Worm (Caenorhabditis elegans): ENCODE data around the gene metl-9.
A peak's percentile ranks its signal among the peaks of the same experiment; 100 is the strongest.

The metl-9 gene

DNA sequence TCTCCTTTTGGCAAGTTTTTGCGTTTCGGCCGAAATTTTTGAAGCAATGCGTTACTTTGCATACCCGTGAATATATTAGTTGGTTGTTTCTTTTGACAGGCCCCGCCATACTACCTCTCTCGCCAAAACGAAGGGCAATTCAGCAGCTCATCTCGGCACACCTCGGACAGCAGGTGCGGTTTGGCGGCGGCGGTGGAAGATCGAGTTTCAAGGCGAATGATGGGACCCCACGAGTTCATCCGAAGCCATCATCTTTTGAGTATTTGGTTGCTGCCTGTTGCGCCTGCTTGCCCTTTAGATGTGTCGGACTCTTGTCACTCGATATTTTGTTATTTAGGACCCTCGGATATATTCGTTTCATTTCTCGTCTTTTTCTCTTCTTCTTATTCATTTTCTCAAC is 29.4 kb upstream of the metl-9 start:
- TF ChIP-seq ceh-39 (tag; optimal IDR thresholded peaks at IDR 0.05): no peak
- peak; percentile 4 for TF ChIP-seq hlh-1 (tag; optimal IDR thresholded peaks at IDR 0.05)

DNA sequence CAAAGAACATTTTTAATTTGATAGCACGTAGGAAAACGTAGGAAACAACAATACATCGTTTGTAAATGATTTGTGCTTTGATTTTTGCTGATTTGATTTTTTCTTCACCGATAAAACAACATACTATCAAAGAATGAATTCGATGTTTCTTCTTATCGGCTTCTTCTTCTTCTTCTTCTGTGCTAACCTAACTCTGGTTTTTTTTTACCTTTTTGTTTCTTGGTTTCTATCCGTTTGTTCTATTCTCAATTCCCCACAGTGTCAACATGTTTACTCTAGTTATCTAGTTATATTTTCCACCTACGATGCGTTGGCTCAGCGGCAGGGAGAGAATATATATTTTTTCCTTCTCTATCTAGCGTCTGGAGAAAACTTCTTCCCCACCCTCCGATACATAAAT is 28.9 kb upstream of the metl-9 start:
- TF ChIP-seq nhr-76 (tag; optimal IDR thresholded peaks at IDR 0.05): no peak
- TF ChIP-seq cnd-1 (tag; optimal IDR thresholded peaks at IDR 0.05): no peak
- peak; percentile 22 for TF ChIP-seq ceh-83 (GFP tag; optimal IDR thresholded peaks at IDR 0.05)

DNA sequence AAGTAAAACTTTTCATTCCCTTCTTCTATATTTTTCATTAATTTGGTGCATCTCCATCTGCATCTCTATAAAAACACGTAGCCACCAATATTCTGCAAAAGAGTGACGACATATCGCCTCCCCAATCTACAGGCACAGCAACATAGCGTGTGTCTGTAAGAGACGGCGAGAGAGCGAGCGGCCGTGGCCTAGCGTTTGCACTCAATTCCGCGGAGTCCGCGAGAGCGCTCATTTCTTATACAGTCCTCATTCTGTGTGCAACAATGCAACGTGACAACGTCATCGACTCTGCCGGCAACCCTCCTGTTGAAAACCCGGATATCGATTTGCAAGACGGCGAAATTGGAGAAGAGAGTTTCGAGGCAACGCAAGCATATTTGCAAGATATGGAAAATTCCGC is 26.6 kb upstream of the metl-9 start, which contains the start of gene H28G03.2:
Gene H28G03.2 (plus strand): TSS at position 200 of the 400 bp plus-strand sequence.
- TF ChIP-seq ham-2 (GFP tag; optimal IDR thresholded peaks at IDR 0.05) (peak; percentile 42), sem-2 (GFP tag; optimal IDR thresholded peaks at IDR 0.05) (no peak), zip-8 (tag; optimal IDR thresholded peaks at IDR 0.05) (no peak)

DNA sequence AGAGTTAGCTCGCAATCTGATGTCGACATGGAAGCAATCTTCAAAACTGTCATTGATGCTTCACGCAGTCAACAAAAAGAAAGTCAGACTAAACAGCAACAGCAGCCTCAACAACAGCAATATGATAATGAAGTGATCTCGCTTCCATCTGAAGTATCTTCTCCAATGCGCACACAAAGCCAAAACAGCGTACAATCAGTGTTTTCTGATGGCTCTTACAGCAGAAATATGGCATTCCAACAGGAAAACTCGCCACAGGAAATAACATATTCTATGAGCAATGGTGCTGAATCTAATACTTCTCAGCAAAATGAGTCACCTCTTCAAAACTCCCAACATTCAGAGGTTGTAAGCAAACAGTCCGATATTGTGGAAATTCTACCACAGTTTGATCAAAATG is 24.0 kb upstream of the metl-9 start:
- TF ChIP-seq bed-3 (GFP tag; optimal IDR thresholded peaks at IDR 0.05) (no peak), zip-8 (tag; optimal IDR thresholded peaks at IDR 0.05) (no peak), elt-3 (tag; optimal IDR thresholded peaks at IDR 0.05) (no peak), drap-1 (GFP tag; optimal IDR thresholded peaks at IDR 0.05) (no peak), elt-1 (tag; optimal IDR thresholded peaks at IDR 0.05; ENCODE audit: borderline replicate concordance, insufficient read depth) (no peak), nhr-237 (tag; optimal IDR thresholded peaks at IDR 0.05) (no peak)

DNA sequence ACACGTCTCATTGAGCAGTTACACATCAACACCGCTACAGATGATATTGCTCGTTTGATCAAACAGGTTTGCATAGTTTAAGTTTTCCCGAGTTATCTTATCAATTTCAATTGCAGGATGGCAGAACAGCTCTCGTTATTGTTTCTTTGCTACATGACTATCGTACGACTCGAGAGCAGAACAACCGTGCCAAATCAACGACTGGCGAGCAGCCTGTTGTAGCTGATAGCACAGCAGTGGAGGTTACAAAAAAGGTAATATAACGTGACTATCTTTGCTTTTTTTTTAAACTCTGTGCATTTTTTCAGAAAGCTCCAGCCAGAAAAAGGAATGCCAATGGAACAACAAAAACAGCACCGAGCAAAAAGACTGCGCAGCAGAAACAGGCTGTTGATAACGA is 23.4 kb upstream of the metl-9 start:
- TF ChIP-seq lsy-2 (tag; optimal IDR thresholded peaks at IDR 0.05) (no peak), M03D4.4 (tag; optimal IDR thresholded peaks at IDR 0.05) (no peak)

DNA sequence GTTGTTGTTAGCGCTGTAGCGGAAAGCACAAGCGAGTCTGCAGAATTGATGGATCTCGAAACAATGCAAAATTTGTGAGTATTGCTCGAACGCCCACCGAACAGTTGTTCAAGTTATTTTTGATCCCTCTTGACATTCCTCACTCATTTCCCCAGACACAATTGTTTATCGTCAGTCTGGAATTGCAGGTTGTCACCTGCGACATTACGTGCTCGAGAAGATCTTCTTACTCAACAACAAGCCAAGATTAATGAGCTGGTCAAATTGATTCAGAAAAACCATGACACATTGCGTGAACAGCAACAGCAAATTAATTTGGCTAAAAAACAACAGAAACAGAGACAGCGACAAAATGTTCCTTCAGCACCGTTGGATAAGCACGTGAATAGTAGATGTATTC is 22.9 kb upstream of the metl-9 start:
- TF ChIP-seq lin-13 (tag; optimal IDR thresholded peaks at IDR 0.05): no peak
- TF ChIP-seq ztf-11 (tag; optimal IDR thresholded peaks at IDR 0.05): no peak
- no peak for TF ChIP-seq nhr-237 (tag; optimal IDR thresholded peaks at IDR 0.05)
- TF ChIP-seq blmp-1 (tag; optimal IDR thresholded peaks at IDR 0.05): no peak
- no peak for TF ChIP-seq hlh-1 (tag; optimal IDR thresholded peaks at IDR 0.05)
- TF ChIP-seq unc-39 (tag; optimal IDR thresholded peaks at IDR 0.05): no peak
- TF ChIP-seq nhr-2 (tag; optimal IDR thresholded peaks at IDR 0.05): no peak
- TF ChIP-seq ceh-39 (tag; optimal IDR thresholded peaks at IDR 0.05): no peak
- no peak for TF ChIP-seq elt-1 (tag; optimal IDR thresholded peaks at IDR 0.05; ENCODE audit: borderline replicate concordance, insufficient read depth)
- TF ChIP-seq unc-120 (tag; optimal IDR thresholded peaks at IDR 0.05; ENCODE audit: poor library complexity, severe bottlenecking): no peak
- no peak for TF ChIP-seq mep-1 (tag; optimal IDR thresholded peaks at IDR 0.05)
- no peak for TF ChIP-seq bed-3 (GFP tag; optimal IDR thresholded peaks at IDR 0.05)
- no peak for TF ChIP-seq lsy-2 (tag; optimal IDR thresholded peaks at IDR 0.05)
- TF ChIP-seq mls-2 (tag; optimal IDR thresholded peaks at IDR 0.05): no peak
- no peak for TF ChIP-seq zip-8 (tag; optimal IDR thresholded peaks at IDR 0.05)
- TF ChIP-seq nhr-12 (tag; optimal IDR thresholded peaks at IDR 0.05): no peak
- no peak for TF ChIP-seq unc-62 (GFP tag; optimal IDR thresholded peaks at IDR 0.05)
- TF ChIP-seq sem-2 (GFP tag; optimal IDR thresholded peaks at IDR 0.05): no peak

DNA sequence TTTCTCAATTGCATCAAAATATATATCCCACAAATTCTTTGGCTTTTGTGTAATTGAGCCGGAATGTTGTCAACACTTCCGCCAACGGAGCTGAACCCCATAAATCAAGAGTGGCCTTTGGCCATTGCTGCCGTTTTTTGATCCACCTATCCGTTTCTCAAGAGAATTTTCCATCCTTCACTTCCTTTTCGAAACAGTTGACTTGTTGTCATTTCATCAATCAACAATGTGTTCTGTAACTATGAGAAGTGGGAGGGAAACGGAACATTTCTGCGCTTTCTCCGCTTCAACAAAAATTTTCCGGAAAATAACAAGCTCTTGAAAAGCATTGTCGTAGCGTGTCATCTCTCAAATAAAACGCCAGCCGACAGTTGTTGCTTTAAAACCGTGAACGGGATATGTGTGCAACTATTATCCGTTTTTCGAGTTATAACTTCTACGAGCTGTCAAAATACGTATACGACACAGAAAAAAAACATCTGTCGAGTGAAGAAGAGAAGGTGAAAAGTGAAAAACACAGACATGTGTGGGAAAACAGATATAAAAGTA is 20.9 kb upstream of the metl-9 start:
- TF ChIP-seq zip-8 (tag; optimal IDR thresholded peaks at IDR 0.05) (no peak), unc-62 (GFP tag; optimal IDR thresholded peaks at IDR 0.05) (peak; percentile 35), hlh-1 (tag; optimal IDR thresholded peaks at IDR 0.05) (peak; percentile 59), cnd-1 (tag; optimal IDR thresholded peaks at IDR 0.05) (no peak)

DNA sequence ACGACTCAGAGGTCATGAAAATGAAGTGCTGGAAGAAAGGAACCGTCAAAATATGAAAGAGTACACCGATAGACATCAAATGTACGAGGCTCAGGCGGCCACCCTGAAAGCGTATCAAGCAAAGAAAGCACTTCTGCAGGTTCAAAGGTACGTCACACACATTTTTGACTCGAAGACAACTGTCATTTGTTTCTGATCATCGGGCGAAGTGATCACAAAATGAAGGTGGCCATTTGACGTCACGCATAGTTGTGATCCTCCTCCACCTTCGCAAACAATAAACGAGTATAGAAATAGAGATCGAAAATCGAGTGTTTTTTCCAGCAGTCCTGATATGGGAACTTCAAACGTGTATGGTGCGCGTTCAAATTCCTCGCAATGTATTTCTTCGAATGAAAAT is 20.3 kb upstream of the metl-9 start:
- TF ChIP-seq blmp-1 (tag; optimal IDR thresholded peaks at IDR 0.05) (no peak), unc-39 (tag; optimal IDR thresholded peaks at IDR 0.05) (no peak), pha-4 (tag; optimal IDR thresholded peaks at IDR 0.05) (no peak), cnd-1 (tag; optimal IDR thresholded peaks at IDR 0.05) (no peak), lsy-2 (tag; optimal IDR thresholded peaks at IDR 0.05) (no peak), mab-5 (tag; optimal IDR thresholded peaks at IDR 0.05) (no peak), sptf-1 (tag; optimal IDR thresholded peaks at IDR 0.05) (no peak), snpc-4 (tag; optimal IDR thresholded peaks at IDR 0.05) (no peak), mep-1 (tag; optimal IDR thresholded peaks at IDR 0.05) (no peak), nhr-12 (tag; optimal IDR thresholded peaks at IDR 0.05) (no peak), unc-120 (tag; optimal IDR thresholded peaks at IDR 0.05; ENCODE audit: poor library complexity, severe bottlenecking) (no peak), nhr-28 (tag; optimal IDR thresholded peaks at IDR 0.05) (no peak)

All from whole organism, mixed stage, embryonic.